Fruit fly (Drosophila melanogaster) whole organism, adult: ENCODE data around the gene Hou.
A peak's percentile ranks its signal among the peaks of the same experiment; 100 is the strongest.

Experiments used
- CG11617 ChIP-seq: fragments of 200-800 bp; sonication (Bioruptor generic); optimal IDR thresholded peaks from 2 replicates; lab custom pipeline; 2017; ENCODE audit warnings: mild to moderate bottlenecking, missing biosample characterization, missing genetic modification reagents, missing genetic modification characterization
- CG12768 ChIP-seq: fragments of 200-800 bp; sonication (Bioruptor generic); optimal IDR thresholded peaks from 2 replicates; lab custom pipeline; 2017; ENCODE audit warnings: missing biosample characterization, missing genetic modification characterization, mild to moderate bottlenecking, moderate library complexity, missing genetic modification reagents
- CG14711 ChIP-seq: fragments of 200-800 bp; sonication (Bioruptor generic); optimal IDR thresholded peaks from 2 replicates; lab custom pipeline; 2018; ENCODE audit warnings: missing biosample characterization, mild to moderate bottlenecking, missing genetic modification characterization, moderate library complexity
- CG1620 ChIP-seq: fragments of 200-800 bp; sonication (Bioruptor generic); optimal IDR thresholded peaks from 2 replicates; lab custom pipeline; 2016; ENCODE audit warnings: missing biosample characterization, missing genetic modification characterization
- CG33017 ChIP-seq: fragments of 200-800 bp; sonication (Bioruptor generic); optimal IDR thresholded peaks from 2 replicates; lab custom pipeline; 2018; ENCODE audit warnings: missing biosample characterization, mild to moderate bottlenecking, missing genetic modification characterization, moderate library complexity
- CG5204 ChIP-seq: fragments of 200-800 bp; sonication (Bioruptor generic); optimal IDR thresholded peaks from 2 replicates; lab custom pipeline; 2016; ENCODE audit warnings: missing biosample characterization, missing genetic modification characterization
- CG7045 ChIP-seq: fragments of 200-800 bp; sonication (Bioruptor generic); optimal IDR thresholded peaks from 2 replicates; lab custom pipeline; 2017; ENCODE audit warnings: missing biosample characterization, mild to moderate bottlenecking, missing genetic modification characterization
- CG7101 ChIP-seq: fragments of 200-800 bp; sonication (Bioruptor generic); optimal IDR thresholded peaks from 2 replicates; lab custom pipeline; 2018; ENCODE audit warnings: missing biosample characterization, mild to moderate bottlenecking, missing genetic modification characterization, moderate library complexity
- Clk ChIP-seq: fragments of 200-800 bp; sonication (Bioruptor generic); optimal IDR thresholded peaks from 2 replicates; lab custom pipeline; 2017; ENCODE audit warnings: missing biosample characterization, missing genetic modification characterization
- Crg-1 ChIP-seq: fragments of 200-800 bp; sonication (Bioruptor generic); optimal IDR thresholded peaks from 2 replicates; lab custom pipeline; 2016; ENCODE audit warnings: missing biosample characterization, missing genetic modification characterization
- Hr96 ChIP-seq: fragments of 200-800 bp; sonication (Bioruptor generic); optimal IDR thresholded peaks from 2 replicates; lab custom pipeline; 2016; ENCODE audit warnings: missing biosample characterization, missing genetic modification characterization
- Mnt ChIP-seq: fragments of 200-800 bp; sonication (Bioruptor generic); optimal IDR thresholded peaks from 2 replicates; lab custom pipeline; 2016; ENCODE audit warnings: missing biosample characterization, mild to moderate bottlenecking, missing genetic modification characterization
- bab1 ChIP-seq: fragments of 200-800 bp; sonication (Bioruptor generic); optimal IDR thresholded peaks from 3 replicates; lab custom pipeline; 2019; ENCODE audit warnings: missing biosample characterization, mild to moderate bottlenecking, missing genetic modification characterization, moderate library complexity
- cic ChIP-seq: fragments of 200-800 bp; sonication (Bioruptor generic); optimal IDR thresholded peaks from 2 replicates; lab custom pipeline; 2017; ENCODE audit warnings: missing biosample characterization, mild to moderate bottlenecking, missing genetic modification characterization, moderate library complexity
- cnc ChIP-seq, 2 experiments: fragments of >200 bp; optimal IDR thresholded peaks; 2 replicates each; lab custom pipeline; 2017
- kay ChIP-seq: fragments of 200-800 bp; sonication (Bioruptor generic); peaks from one replicate; lab custom pipeline; 2016; ENCODE audit warnings: missing biosample characterization, missing genetic modification characterization, borderline replicate concordance
- ovo ChIP-seq: fragments of 200-800 bp; sonication (Bioruptor generic); optimal IDR thresholded peaks from 2 replicates; lab custom pipeline; 2016; ENCODE audit warnings: missing biosample characterization, missing genetic modification characterization
- pad ChIP-seq: fragments of 200-800 bp; sonication (Bioruptor generic); optimal IDR thresholded peaks from 3 replicates; lab custom pipeline; 2017; ENCODE audit warnings: missing biosample characterization, missing genetic modification characterization, mild to moderate bottlenecking, moderate library complexity, missing genetic modification reagents
- tj ChIP-seq: fragments of 200-800 bp; sonication (Bioruptor generic); optimal IDR thresholded peaks from 3 replicates; lab custom pipeline; 2017; ENCODE audit warnings: missing biosample characterization, mild to moderate bottlenecking, missing genetic modification characterization, moderate library complexity
- toe ChIP-seq: fragments of 200-800 bp; sonication (Bioruptor generic); optimal IDR thresholded peaks from 2 replicates; lab custom pipeline; 2016; ENCODE audit warnings: missing biosample characterization, missing genetic modification characterization

The Hou gene

dm6 chrX:18682815-18683214 is 32.6 kb upstream of the Hou start:
- TF ChIP-seq CG12768 (GFP tag; lab: Kevin White, UChicago) (no peak), tj (GFP tag; lab: Kevin White, UChicago) (peak; percentile 94)

dm6 chrX:18681410-18681809 is 31.2 kb upstream of the Hou start:
- TF ChIP-seq Clk (GFP tag; lab: Kevin White, UChicago), result no peak
- no peak for TF ChIP-seq CG7101 (tag; lab: Kevin White, UChicago)
- no peak for TF ChIP-seq kay (GFP tag; lab: Kevin White, UChicago)
- no peak for TF ChIP-seq CG14711 (tag; lab: Kevin White, UChicago)
- no peak for TF ChIP-seq bab1
- TF ChIP-seq cic, result no peak
- TF ChIP-seq toe (GFP tag; lab: Kevin White, UChicago), result no peak
- TF ChIP-seq CG7045 (GFP tag; lab: Kevin White, UChicago), result no peak
- TF ChIP-seq ovo, result no peak
- TF ChIP-seq Hr96 (GFP tag; lab: Kevin White, UChicago), result no peak
- TF ChIP-seq Mnt (GFP tag; lab: Kevin White, UChicago), result no peak
- TF ChIP-seq CG5204 (GFP tag; lab: Kevin White, UChicago), result no peak

DNA sequence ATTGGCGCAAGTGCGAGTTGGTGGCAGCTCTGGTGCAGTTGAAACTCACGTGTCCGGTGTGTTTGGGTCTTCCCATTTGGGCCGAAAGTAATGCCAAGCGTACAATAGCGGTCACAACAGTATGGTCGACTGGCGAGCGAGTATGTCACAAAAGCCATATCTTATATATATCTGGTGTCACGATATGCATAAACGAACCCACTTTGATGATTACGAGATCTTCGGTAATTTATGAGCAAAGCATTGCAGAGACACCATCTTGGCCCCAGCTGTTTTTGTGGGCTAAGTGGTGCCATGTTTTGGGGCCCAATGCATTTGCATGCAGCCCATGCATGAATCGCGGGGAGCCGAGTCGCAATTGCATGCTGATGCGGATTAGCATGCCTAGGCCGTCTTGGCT is 28.6 kb upstream of the Hou start:
- no peak for TF ChIP-seq ovo
- TF ChIP-seq kay (GFP tag; lab: Kevin White, UChicago), result no peak
- no peak for TF ChIP-seq Clk (GFP tag; lab: Kevin White, UChicago)
- TF ChIP-seq pad (GFP tag; lab: Kevin White, UChicago), result no peak
- TF ChIP-seq Mnt (GFP tag; lab: Kevin White, UChicago), result no peak
- TF ChIP-seq CG12768 (GFP tag; lab: Kevin White, UChicago), result no peak
- no peak for TF ChIP-seq CG11617 (GFP tag; lab: Kevin White, UChicago)
- no peak for TF ChIP-seq CG1620 (GFP tag; lab: Kevin White, UChicago)
- no peak for TF ChIP-seq Hr96 (GFP tag; lab: Kevin White, UChicago)
- no peak for TF ChIP-seq CG7045 (GFP tag; lab: Kevin White, UChicago)
- no peak for TF ChIP-seq CG7101 (tag; lab: Kevin White, UChicago)
- no peak for TF ChIP-seq cnc (optimal IDR thresholded peaks at IDR 0.05; lab: Kevin White, UChicago)
- no peak for TF ChIP-seq toe (GFP tag; lab: Kevin White, UChicago)
- TF ChIP-seq CG33017 (tag; lab: Kevin White, UChicago), result no peak
- TF ChIP-seq CG14711 (tag; lab: Kevin White, UChicago), result no peak
- TF ChIP-seq cic, result no peak
- no peak for TF ChIP-seq tj (GFP tag; lab: Kevin White, UChicago)
- TF ChIP-seq CG5204 (GFP tag; lab: Kevin White, UChicago), result no peak
- no peak for TF ChIP-seq bab1

DNA sequence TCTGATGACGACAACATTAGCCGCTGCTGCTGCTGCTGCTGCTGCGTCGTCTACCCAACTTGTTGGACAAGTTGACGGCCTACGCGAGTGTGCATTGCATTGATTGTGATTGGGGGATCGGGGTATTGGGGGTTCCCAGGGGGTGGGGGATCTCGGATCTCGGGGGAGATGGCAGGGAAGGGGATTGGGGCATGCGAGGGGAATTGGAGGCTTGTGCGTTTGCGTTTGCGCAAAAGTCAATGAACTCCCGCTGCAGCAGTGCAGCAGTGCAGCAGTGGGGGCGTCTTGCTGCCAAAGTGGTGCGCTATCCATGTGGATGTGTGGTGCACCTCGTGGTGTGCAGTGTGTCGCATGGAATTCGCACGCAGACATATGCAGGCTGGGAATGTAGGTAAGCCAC is 26.5 kb upstream of the Hou start:
- TF ChIP-seq CG7045 (GFP tag; lab: Kevin White, UChicago) (no peak), tj (GFP tag; lab: Kevin White, UChicago) (no peak), ovo (no peak), CG1620 (GFP tag; lab: Kevin White, UChicago) (no peak), CG14711 (tag; lab: Kevin White, UChicago) (no peak), Clk (GFP tag; lab: Kevin White, UChicago) (no peak), CG7101 (tag; lab: Kevin White, UChicago) (no peak)

DNA sequence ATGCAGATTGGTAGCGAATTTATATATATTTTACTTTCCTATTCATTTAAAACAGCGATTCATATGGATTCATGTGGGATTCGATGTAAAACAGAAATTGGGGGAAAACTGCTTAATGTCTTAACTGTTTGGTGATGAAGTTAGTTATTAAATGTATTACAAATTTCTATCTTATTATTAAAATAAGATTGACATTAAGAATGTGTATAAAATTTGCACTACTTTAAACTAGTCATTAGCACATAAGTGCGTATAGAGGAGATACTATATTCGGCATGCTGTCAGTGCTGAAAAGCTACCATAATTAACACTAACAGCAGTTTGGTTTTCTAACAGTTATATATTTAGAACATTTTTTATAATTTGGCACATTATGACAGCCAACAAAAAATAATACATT is 25.5 kb upstream of the Hou start:
- no peak for TF ChIP-seq Clk (GFP tag; lab: Kevin White, UChicago)

DNA sequence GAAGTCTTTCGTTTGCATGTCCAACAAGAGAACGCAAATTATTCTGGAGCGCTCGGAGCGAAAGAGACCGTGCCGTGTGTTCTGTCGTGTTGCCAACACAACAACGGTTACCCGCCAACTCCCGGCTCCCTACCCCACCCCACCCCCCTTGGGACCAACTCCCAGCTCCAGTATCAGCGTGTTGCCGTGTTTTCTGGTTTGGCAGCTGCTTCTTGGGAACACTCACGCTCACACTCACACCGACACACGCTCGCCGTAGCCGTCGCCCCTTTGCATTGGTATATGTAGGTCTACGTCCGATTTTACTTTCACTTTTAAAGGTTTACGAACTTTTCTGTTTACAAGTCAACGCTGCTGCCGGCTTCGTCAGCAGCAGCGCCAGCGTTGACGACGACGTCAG is 25.0 kb upstream of the Hou start:
- no peak for TF ChIP-seq CG11617 (GFP tag; lab: Kevin White, UChicago)
- TF ChIP-seq CG7101 (tag; lab: Kevin White, UChicago), result no peak
- no peak for TF ChIP-seq ovo
- TF ChIP-seq CG12768 (GFP tag; lab: Kevin White, UChicago), result no peak
- no peak for TF ChIP-seq CG1620 (GFP tag; lab: Kevin White, UChicago)
- TF ChIP-seq CG14711 (tag; lab: Kevin White, UChicago), result no peak

dm6 chrX:18672900-18673529 is 22.8 kb upstream of the Hou start:
- TF ChIP-seq bab1 (no peak), toe (GFP tag; lab: Kevin White, UChicago) (no peak), Hr96 (GFP tag; lab: Kevin White, UChicago) (no peak), cic (no peak), Crg-1 (GFP tag; lab: Kevin White, UChicago) (no peak), CG5204 (GFP tag; lab: Kevin White, UChicago) (no peak), CG11617 (GFP tag; lab: Kevin White, UChicago) (no peak), Clk (GFP tag; lab: Kevin White, UChicago) (no peak), Mnt (GFP tag; lab: Kevin White, UChicago) (no peak), ovo (no peak), CG14711 (tag; lab: Kevin White, UChicago) (no peak), kay (GFP tag; lab: Kevin White, UChicago) (no peak), CG12768 (GFP tag; lab: Kevin White, UChicago) (no peak), CG1620 (GFP tag; lab: Kevin White, UChicago) (no peak), CG7045 (GFP tag; lab: Kevin White, UChicago) (no peak), pad (GFP tag; lab: Kevin White, UChicago) (no peak), CG33017 (tag; lab: Kevin White, UChicago) (no peak)
